Fruit fly (Drosophila melanogaster) whole organism, embryonic: Measurements from ENCODE around the gene CG43295.
A peak's percentile ranks its signal among the peaks of the same experiment; 100 is the strongest.

ENCODE experiments used
- Adf1 ChIP-seq: fragments of 200-800 bp; sonication (Bioruptor generic); IDR thresholded peaks from 2 replicates; pipeline ENCODE4 v1.3.6; 2022; ENCODE audit warnings: missing biosample characterization, missing genetic modification characterization
- Bteb2 ChIP-seq: fragments of 200-800 bp; sonication (Bioruptor generic); optimal IDR thresholded peaks from 2 replicates; lab custom pipeline; 2016; ENCODE audit warnings: missing biosample characterization, missing genetic modification characterization
- CG10543 ChIP-seq: fragments of 200-800 bp; sonication (Bioruptor generic); optimal IDR thresholded peaks from 3 replicates; lab custom pipeline; 2017; ENCODE audit warnings: missing biosample characterization, mild to moderate bottlenecking, missing genetic modification characterization, moderate library complexity
- CG10959 ChIP-seq: fragments of 200-800 bp; sonication (Bioruptor generic); IDR thresholded peaks from 2 replicates; pipeline ENCODE4 v1.3.6; 2022; ENCODE audit warnings: missing biosample characterization, missing genetic modification characterization
- CG11504 ChIP-seq: fragments of 200-800 bp; sonication (Bioruptor generic); optimal IDR thresholded peaks from 3 replicates; lab custom pipeline; 2019; ENCODE audit warnings: missing biosample characterization, mild to moderate bottlenecking, missing genetic modification characterization, moderate library complexity
- CG11695 ChIP-seq: fragments of 200-800 bp; sonication (Bioruptor generic); IDR thresholded peaks from 3 replicates; pipeline ENCODE4 v1.3.6; 2022; ENCODE audit warnings: missing biosample characterization, missing genetic modification characterization
- CG1603 ChIP-seq: fragments of 200-800 bp; sonication (Bioruptor generic); optimal IDR thresholded peaks from 2 replicates; lab custom pipeline; 2019; ENCODE audit warnings: missing biosample characterization, mild to moderate bottlenecking, missing genetic modification characterization, moderate library complexity
- CG16813 ChIP-seq: fragments of 200-800 bp; sonication (Bioruptor generic); IDR thresholded peaks from 3 replicates; pipeline ENCODE4 v1.3.6; 2022; ENCODE audit warnings: missing biosample characterization, missing genetic modification characterization; ENCODE audit not compliant: partially characterized antibody
- CG18476 ChIP-seq: fragments of 200-800 bp; sonication (Bioruptor generic); optimal IDR thresholded peaks from 2 replicates; lab custom pipeline; 2016; ENCODE audit warnings: missing biosample characterization, mild to moderate bottlenecking, missing genetic modification characterization
- CG31365 ChIP-seq: fragments of 200-800 bp; sonication (Bioruptor generic); optimal IDR thresholded peaks from 2 replicates; lab custom pipeline; 2018; ENCODE audit warnings: missing biosample characterization, mild to moderate bottlenecking, missing genetic modification characterization
- CG32767 ChIP-seq: fragments of 200-800 bp; sonication (Bioruptor generic); IDR thresholded peaks from 2 replicates; pipeline ENCODE4 v1.3.6; 2022; ENCODE audit warnings: missing biosample characterization, missing genetic modification characterization
- CG3847 ChIP-seq: fragments of 200-800 bp; sonication (Bioruptor generic); IDR thresholded peaks from 2 replicates; pipeline ENCODE4 v1.3.6; 2022; ENCODE audit warnings: missing biosample characterization, missing genetic modification characterization
- CG5180 ChIP-seq: fragments of 200-800 bp; sonication (Bioruptor generic); optimal IDR thresholded peaks from 3 replicates; lab custom pipeline; 2017; ENCODE audit warnings: missing biosample characterization, missing genetic modification characterization, mild to moderate bottlenecking, moderate library complexity, missing genetic modification reagents
- CG5245 ChIP-seq: fragments of 200-800 bp; sonication (Bioruptor generic); optimal IDR thresholded peaks from 3 replicates; lab custom pipeline; 2016; ENCODE audit warnings: missing biosample characterization, missing genetic modification characterization
- CG6272 ChIP-seq: fragments of 200-800 bp; sonication (Bioruptor generic); IDR thresholded peaks from 2 replicates; pipeline ENCODE4 v1.3.6; 2022; ENCODE audit warnings: missing biosample characterization, missing genetic modification characterization
- CG6689 ChIP-seq: fragments of 200-800 bp; sonication (Bioruptor generic); IDR thresholded peaks from 2 replicates; pipeline ENCODE4 v1.3.6; 2022; ENCODE audit warnings: missing biosample characterization, missing genetic modification characterization
- CG7372 ChIP-seq: fragments of 200-800 bp; sonication (Bioruptor generic); IDR thresholded peaks from 2 replicates; pipeline ENCODE4 v1.3.6; 2022; ENCODE audit warnings: missing biosample characterization, missing genetic modification characterization
- CG7987 ChIP-seq: fragments of 200-800 bp; sonication (Bioruptor generic); optimal IDR thresholded peaks from 2 replicates; lab custom pipeline; 2018; ENCODE audit warnings: missing biosample characterization, mild to moderate bottlenecking, missing genetic modification characterization, moderate library complexity
- CG9437 ChIP-seq: fragments of 200-800 bp; sonication (Bioruptor generic); optimal IDR thresholded peaks from 2 replicates; lab custom pipeline; 2018; ENCODE audit warnings: missing biosample characterization, mild to moderate bottlenecking, missing genetic modification characterization
- D19B ChIP-seq: fragments of 200-800 bp; sonication (Bioruptor generic); optimal IDR thresholded peaks from 2 replicates; lab custom pipeline; 2017; ENCODE audit warnings: missing biosample characterization, mild to moderate bottlenecking, missing genetic modification characterization
- HmgD ChIP-seq: fragments of 200-800 bp; sonication (Bioruptor generic); optimal IDR thresholded peaks from 3 replicates; lab custom pipeline; 2016; ENCODE audit warnings: missing biosample characterization, missing genetic modification characterization
- Hr51 ChIP-seq, 2 experiments: fragments of 200-800 bp; sonication (Bioruptor generic); optimal IDR thresholded peaks; 2 replicates in 1 of 2; 3 replicates in 1 of 2; lab custom pipeline; 2016 to 2018; ENCODE audit warnings: missing biosample characterization in 2 of 2, missing genetic modification characterization in 2 of 2, mild to moderate bottlenecking in 1 of 2, moderate library complexity in 1 of 2
- Lim3 ChIP-seq: fragments of 200-800 bp; sonication (Bioruptor generic); IDR thresholded peaks from 2 replicates; pipeline ENCODE4 v1.3.6; 2022; ENCODE audit warnings: missing biosample characterization, missing genetic modification characterization
- MBD-R2 ChIP-seq: fragments of 200-800 bp; sonication (Bioruptor generic); IDR thresholded peaks from 2 replicates; pipeline ENCODE4 v1.3.6; 2022; ENCODE audit warnings: missing biosample characterization, missing genetic modification characterization
- Med ChIP-seq: fragments of 200-800 bp; sonication (Bioruptor generic); peaks from one replicate; lab custom pipeline; 2016; ENCODE audit warnings: missing biosample characterization, missing genetic modification characterization, mild to moderate bottlenecking, inconsistent platforms, moderate library complexity
- Nf-YC ChIP-seq: fragments of 200-800 bp; optimal IDR thresholded peaks from 3 replicates; lab custom pipeline; 2019; ENCODE audit warnings: missing biosample characterization, mild to moderate bottlenecking, missing genetic modification characterization, moderate library complexity
- Opbp ChIP-seq: fragments of 200-800 bp; sonication (Bioruptor generic); IDR thresholded peaks from 3 replicates; pipeline ENCODE4 v1.3.6; 2022; ENCODE audit warnings: missing biosample characterization, missing genetic modification characterization; ENCODE audit not compliant: partially characterized antibody
- Trl ChIP-seq, 3 experiments: fragments of >200 bp in 2 of 3; fragments of 200-800 bp in 1 of 3; sonication (Bioruptor generic) in 1 of 3; optimal IDR thresholded peaks; 2 replicates in 1 of 3; 3 replicates in 2 of 3; lab custom pipeline; 2016 to 2017; ENCODE audit warnings: missing biosample characterization in 1 of 3, missing genetic modification characterization in 1 of 3
- bab2 ChIP-seq: fragments of 200-800 bp; sonication (Bioruptor generic); optimal IDR thresholded peaks from 2 replicates; lab custom pipeline; 2016; ENCODE audit warnings: missing biosample characterization, missing genetic modification characterization
- br ChIP-seq: fragments of >200 bp; optimal IDR thresholded peaks from 2 replicates; lab custom pipeline; 2017
- btn ChIP-seq: fragments of 200-800 bp; sonication (Bioruptor generic); optimal IDR thresholded peaks from 2 replicates; lab custom pipeline; 2016; ENCODE audit warnings: missing biosample characterization, missing genetic modification characterization
- cg ChIP-seq: fragments of 200-800 bp; sonication (Bioruptor generic); optimal IDR thresholded peaks from 3 replicates; lab custom pipeline; 2019; ENCODE audit warnings: missing biosample characterization, mild to moderate bottlenecking, missing genetic modification characterization, moderate library complexity
- chinmo ChIP-seq: fragments of 200-800 bp; sonication (Bioruptor generic); IDR thresholded peaks from 4 replicates; pipeline ENCODE4 v1.3.6; 2022; ENCODE audit warnings: missing biosample characterization, missing genetic modification characterization; ENCODE audit not compliant: partially characterized antibody
- crol ChIP-seq: fragments of 200-800 bp; sonication (Bioruptor generic); IDR thresholded peaks from 2 replicates; pipeline ENCODE4 v1.3.6; 2022; ENCODE audit warnings: missing biosample characterization, missing genetic modification characterization
- exex ChIP-seq: fragments of 200-800 bp; sonication (Bioruptor generic); optimal IDR thresholded peaks from 4 replicates; lab custom pipeline; 2018; ENCODE audit warnings: missing biosample characterization, mild to moderate bottlenecking, missing genetic modification characterization, moderate library complexity
- gce ChIP-seq: fragments of 200-800 bp; sonication (Bioruptor generic); IDR thresholded peaks from 3 replicates; pipeline ENCODE4 v1.3.6; 2022; ENCODE audit warnings: missing biosample characterization, missing genetic modification characterization
- hb ChIP-seq: fragments of 200-800 bp; sonication (Bioruptor generic); IDR thresholded peaks from 3 replicates; pipeline ENCODE4 v1.3.6; 2022; ENCODE audit warnings: missing biosample characterization, missing genetic modification characterization; ENCODE audit not compliant: partially characterized antibody
- jigr1 ChIP-seq: fragments of 200-800 bp; sonication (Bioruptor generic); IDR thresholded peaks from 3 replicates; pipeline ENCODE4 v1.3.6; 2022; ENCODE audit warnings: missing biosample characterization, missing genetic modification characterization
- lab ChIP-seq: fragments of 200-800 bp; sonication (Bioruptor generic); optimal IDR thresholded peaks from 3 replicates; lab custom pipeline; 2017; ENCODE audit warnings: missing biosample characterization, missing genetic modification characterization, mild to moderate bottlenecking, moderate library complexity, missing genetic modification reagents
- mirr ChIP-seq: fragments of 200-800 bp; sonication (Bioruptor generic); optimal IDR thresholded peaks from 3 replicates; lab custom pipeline; 2018; ENCODE audit warnings: missing biosample characterization, mild to moderate bottlenecking, missing genetic modification characterization
- psq ChIP-seq: fragments of 200-800 bp; sonication (Bioruptor generic); optimal IDR thresholded peaks from 2 replicates; lab custom pipeline; 2017; ENCODE audit warnings: missing biosample characterization, missing genetic modification characterization
- salm ChIP-seq: fragments of 200-800 bp; sonication (Bioruptor generic); optimal IDR thresholded peaks from 2 replicates; lab custom pipeline; 2018; ENCODE audit warnings: missing biosample characterization, mild to moderate bottlenecking, missing genetic modification characterization
- seq ChIP-seq: fragments of 200-800 bp; sonication (Bioruptor generic); IDR thresholded peaks from 2 replicates; pipeline ENCODE4 v1.3.6; 2022; ENCODE audit warnings: missing biosample characterization, missing genetic modification characterization
- sima ChIP-seq: fragments of 200-800 bp; sonication (Bioruptor generic); optimal IDR thresholded peaks from 2 replicates; lab custom pipeline; 2016; ENCODE audit warnings: missing biosample characterization, missing genetic modification characterization
- slbo ChIP-seq: fragments of 200-800 bp; sonication (Bioruptor generic); IDR thresholded peaks from 2 replicates; pipeline ENCODE4 v1.3.6; 2022; ENCODE audit warnings: missing biosample characterization, missing genetic modification characterization
- sna ChIP-seq: fragments of 200-800 bp; sonication (Bioruptor generic); IDR thresholded peaks from 2 replicates; pipeline ENCODE4 v1.3.6; 2022; ENCODE audit warnings: missing biosample characterization, missing genetic modification characterization; ENCODE audit not compliant: partially characterized antibody
- sob ChIP-seq: fragments of 200-800 bp; sonication (Bioruptor generic); IDR thresholded peaks from 2 replicates; pipeline ENCODE4 v1.3.6; 2022; ENCODE audit warnings: missing biosample characterization, missing genetic modification characterization
- sr ChIP-seq: fragments of 200-800 bp; sonication (Bioruptor generic); IDR thresholded peaks from 3 replicates; pipeline ENCODE4 v1.3.6; 2022; ENCODE audit warnings: missing biosample characterization, missing genetic modification characterization
- vvl ChIP-seq: fragments of 200-800 bp; sonication (Bioruptor generic); IDR thresholded peaks from 2 replicates; pipeline ENCODE4 v1.3.6; 2022; ENCODE audit warnings: missing biosample characterization, missing genetic modification characterization
- zen ChIP-seq: fragments of 200-800 bp; sonication (Bioruptor generic); optimal IDR thresholded peaks from 3 replicates; lab custom pipeline; 2018; ENCODE audit warnings: missing biosample characterization, mild to moderate bottlenecking, missing genetic modification characterization, moderate library complexity

CG43295 gene

DNA sequence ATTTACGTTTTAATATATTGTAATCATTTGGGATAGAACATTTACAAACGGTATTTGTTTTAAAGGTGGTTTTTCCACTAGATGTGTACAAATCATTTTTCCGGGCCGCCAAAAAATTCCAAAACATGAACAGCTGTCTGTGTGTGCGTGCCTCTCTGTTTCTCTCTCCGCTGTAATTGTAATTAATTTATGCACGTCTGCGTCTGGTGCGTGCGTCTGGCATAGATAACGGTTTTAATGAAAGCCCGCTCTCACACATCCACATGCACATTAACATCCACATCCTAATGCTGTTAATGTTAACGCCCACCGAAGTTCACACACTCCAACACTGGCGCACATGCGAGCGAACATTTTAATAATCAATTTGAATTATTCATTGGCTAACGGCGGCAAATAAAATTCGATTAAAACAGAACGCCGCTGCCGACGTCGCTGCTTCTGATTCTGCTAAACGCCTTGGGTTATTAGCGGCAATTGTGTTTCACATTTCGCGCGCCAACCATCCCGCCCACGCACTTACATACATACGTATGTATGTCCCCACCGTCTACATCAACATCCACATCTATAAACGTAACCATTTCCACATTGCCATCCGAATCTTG, 40.4 kb downstream of the CG43295 start:
- no peak for TF ChIP-seq Lim3 (GFP tag; lab: Robert Waterston, UW)
- no peak for TF ChIP-seq sna (GFP tag; lab: Robert Waterston, UW)
- no peak for TF ChIP-seq Bteb2 (GFP tag; lab: Kevin White, UChicago)
- TF ChIP-seq mirr (GFP tag; lab: Kevin White, UChicago), result peak; percentile 1
- no peak for TF ChIP-seq CG5245 (GFP tag; lab: Kevin White, UChicago)
- peak; percentile 82 for TF ChIP-seq Adf1
- no peak for TF ChIP-seq CG1603
- TF ChIP-seq cg (GFP tag; lab: Kevin White, UChicago), result peak; percentile 40
- TF ChIP-seq CG7987 (GFP tag; lab: Kevin White, UChicago), result no peak
- TF ChIP-seq br (lab: Kevin White, UChicago), result no peak
- no peak for TF ChIP-seq CG5180 (GFP tag; lab: Kevin White, UChicago)
- TF ChIP-seq zen (tag; lab: Kevin White, UChicago), result no peak
- no peak for TF ChIP-seq CG11504 (tag; lab: Kevin White, UChicago)
- 0 out of 2 replicates have a peak, but pooled peaks have one; percentile 7 for TF ChIP-seq CG6689 (GFP tag; lab: Robert Waterston, UW)
- no peak for TF ChIP-seq HmgD (GFP tag; lab: Kevin White, UChicago)
- TF ChIP-seq jigr1 (GFP tag; lab: Robert Waterston, UW), result no peak
- peak; percentile 60 for TF ChIP-seq exex (tag; lab: Kevin White, UChicago)
- peak; percentile 69 for TF ChIP-seq Med (GFP tag; lab: Kevin White, UChicago)
- no peak for TF ChIP-seq CG10959 (GFP tag; lab: Robert Waterston, UW)
- no peak for TF ChIP-seq CG6272
- no peak for TF ChIP-seq CG31365 (tag; lab: Kevin White, UChicago)
- TF ChIP-seq chinmo (GFP tag; lab: Robert Waterston, UW), result peak; percentile 84; the same call in 2 of the 4 replicates
- TF ChIP-seq psq (GFP tag; lab: Kevin White, UChicago), result no peak
- TF ChIP-seq vvl (GFP tag; lab: Robert Waterston, UW), result peak; percentile 71
- TF ChIP-seq seq (GFP tag; lab: Robert Waterston, UW), result 0 out of 2 replicates have a peak, but pooled peaks have one; percentile 9
- peak; percentile 79 for TF ChIP-seq sr
- no peak for TF ChIP-seq gce (GFP tag; lab: Robert Waterston, UW)
- TF ChIP-seq bab2 (GFP tag; lab: Kevin White, UChicago), result no peak
- TF ChIP-seq sima (GFP tag; lab: Kevin White, UChicago), result no peak
- no peak for TF ChIP-seq lab (GFP tag; lab: Kevin White, UChicago)

DNA sequence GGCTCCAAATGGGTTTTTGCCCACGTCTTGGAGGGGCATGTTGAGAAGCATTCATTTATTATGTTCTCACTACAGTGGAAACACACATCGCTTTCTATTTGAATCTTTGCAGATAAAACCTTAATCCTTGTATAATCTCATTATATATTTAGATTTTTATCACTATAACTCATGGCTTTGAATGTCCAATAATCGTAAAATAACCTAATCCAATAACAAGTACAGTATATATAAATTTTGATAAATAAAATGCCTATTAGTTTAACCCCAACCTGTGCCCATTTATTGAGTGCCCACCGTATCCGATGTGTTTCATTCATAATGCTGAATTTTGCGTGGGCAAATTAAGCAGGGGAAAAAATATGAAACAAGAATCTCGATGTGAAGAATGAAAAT, 40.9 kb downstream of the CG43295 start:
- no peak for TF ChIP-seq hb (GFP tag; lab: Robert Waterston, UW)
- TF ChIP-seq btn (GFP tag; lab: Kevin White, UChicago), result no peak
- no peak for TF ChIP-seq salm (tag; lab: Kevin White, UChicago)
- peak; percentile 58 for TF ChIP-seq Nf-YC (tag; lab: Kevin White, UChicago)
- TF ChIP-seq sob (GFP tag; lab: Robert Waterston, UW), result peak; percentile 55
- TF ChIP-seq slbo (GFP tag; lab: Robert Waterston, UW), result peak; percentile 67
- TF ChIP-seq Trl (optimal IDR thresholded peaks at IDR 0.05; lab: Kevin White, UChicago), result no peak
- TF ChIP-seq Trl (GFP tag; optimal IDR thresholded peaks at IDR 0.05; lab: Kevin White, UChicago), result no peak
- TF ChIP-seq CG7372 (GFP tag; lab: Robert Waterston, UW), result 0 out of 2 replicates have a peak, but pooled peaks have one; percentile 25
- TF ChIP-seq crol (GFP tag; lab: Robert Waterston, UW), result no peak
- TF ChIP-seq CG16813 (GFP tag; lab: Robert Waterston, UW), result no peak
- peak; percentile 1 for TF ChIP-seq CG18476 (GFP tag; lab: Kevin White, UChicago)
- no peak for TF ChIP-seq CG32767 (GFP tag; lab: Robert Waterston, UW)
- peak; percentile 70 for TF ChIP-seq CG10543 (GFP tag; lab: Kevin White, UChicago)
- no peak for TF ChIP-seq MBD-R2 (GFP tag; lab: Robert Waterston, UW)
- peak; percentile 19 for TF ChIP-seq CG9437
- no peak for TF ChIP-seq Opbp (GFP tag; lab: Robert Waterston, UW)
- TF ChIP-seq D19B, result peak; percentile 12
- peak; percentile 62; the same call in 1 of the 3 replicates for TF ChIP-seq CG11695 (GFP tag; lab: Robert Waterston, UW)
- TF ChIP-seq CG3847 (GFP tag; lab: Robert Waterston, UW), result 0 out of 2 replicates have a peak, but pooled peaks have one; percentile 26
- TF ChIP-seq Lim3 (GFP tag; lab: Robert Waterston, UW), result no peak
- peak in 1 of 2 experiments; percentile 53 for TF ChIP-seq Hr51 (GFP tag; optimal IDR thresholded peaks at IDR 0.05; lab: Kevin White, UChicago)
